Worm (Caenorhabditis elegans) whole organism, L4 larva: ENCODE data around the gene T15B7.8.
A peak's percentile ranks its signal among the peaks of the same experiment; 100 is the strongest.

ENCODE experiments used
- ama-1 ChIP-seq: fragments of 150-350 bp; optimal IDR thresholded peaks from 2 replicates; lab custom pipeline; 2014; ENCODE audit warnings: inconsistent platforms, mixed read lengths
- daf-19 ChIP-seq: fragments of 200-800 bp; sonication (Bioruptor generic); conservative IDR thresholded peaks from 2 replicates; pipeline ENCODE4 v1.3.6; 2022; ENCODE audit warnings: missing genetic modification characterization, missing compliant biosample characterization
- dve-1 ChIP-seq: sonication (generic microtip); optimal IDR thresholded peaks from 2 replicates; lab custom pipeline; 2017; ENCODE audit warnings: antibody characterized with exemption, mild to moderate bottlenecking, missing genetic modification characterization, missing compliant biosample characterization; ENCODE audit not compliant: insufficient read depth
- egl-43 ChIP-seq: fragments of 200-800 bp; sonication (Bioruptor generic); IDR thresholded peaks from 2 replicates; pipeline ENCODE4 v1.3.6; 2022; ENCODE audit warnings: missing genetic modification reagents, missing genetic modification characterization, missing compliant biosample characterization
- fos-1 ChIP-seq: fragments of 150-350 bp; optimal IDR thresholded peaks from 2 replicates; lab custom pipeline; 2014; ENCODE audit warnings: missing biosample characterization, missing genetic modification characterization
- gei-8 ChIP-seq: fragments of 200-800 bp; sonication (Bioruptor generic); optimal IDR thresholded peaks from 2 replicates; lab custom pipeline; 2018; ENCODE audit warnings: mild to moderate bottlenecking, missing genetic modification characterization, missing compliant biosample characterization
- lin-13 ChIP-seq: fragments of 150-350 bp; optimal IDR thresholded peaks from 2 replicates; lab custom pipeline; 2014; ENCODE audit warnings: missing biosample characterization, missing genetic modification reagents, missing genetic modification characterization
- lir-3 ChIP-seq: sonication (generic microtip); optimal IDR thresholded peaks from 2 replicates; lab custom pipeline; 2016; ENCODE audit warnings: mild to moderate bottlenecking, missing genetic modification characterization, missing compliant biosample characterization
- lsy-2 ChIP-seq, 2 experiments: fragments of 150-350 bp in 1 of 2; sonication (generic microtip) in 1 of 2; optimal IDR thresholded peaks; 2 replicates each; lab custom pipeline; 2014 to 2017; ENCODE audit warnings: missing biosample characterization in 2 of 2, missing genetic modification characterization in 2 of 2
- nhr-11 ChIP-seq: fragments of 150-350 bp; optimal IDR thresholded peaks from 2 replicates; lab custom pipeline; 2014; ENCODE audit warnings: missing biosample characterization, missing genetic modification characterization
- nhr-48 ChIP-seq: sonication (generic microtip); optimal IDR thresholded peaks from 2 replicates; lab custom pipeline; 2016; ENCODE audit warnings: mild to moderate bottlenecking, missing genetic modification characterization, missing compliant biosample characterization
- pha-4 ChIP-seq, 2 experiments: fragments of 150-350 bp in 1 of 2; fragments of 200-800 bp in 1 of 2; sonication (Bioruptor generic) in 1 of 2; IDR thresholded peaks in 1 of 2; optimal IDR thresholded peaks in 1 of 2; 2 replicates each; pipeline versions ENCODE4 v1.3.6 to Lab custom; 2014 to 2022; ENCODE audit warnings: missing genetic modification characterization in 2 of 2, missing genetic modification reagents in 2 of 2, missing biosample characterization in 1 of 2, missing compliant biosample characterization in 1 of 2
- set-16 ChIP-seq: fragments of 200-800 bp; sonication (Bioruptor generic); IDR thresholded peaks from 2 replicates; pipeline ENCODE4 v1.3.6; 2022; ENCODE audit warnings: missing genetic modification reagents, missing genetic modification characterization, missing compliant biosample characterization
- unc-62 ChIP-seq, 3 experiments: fragments of 150-350 bp in 1 of 3; sonication (generic microtip); optimal IDR thresholded peaks in 2 of 3; peaks in 1 of 3; 1 replicate in 1 of 3; 2 replicates in 2 of 3; lab custom pipeline; 2014 to 2017; ENCODE audit warnings: missing biosample characterization in 3 of 3, missing genetic modification characterization in 3 of 3, missing genetic modification reagents in 3 of 3, missing genotype in 1 of 3

DNA sequence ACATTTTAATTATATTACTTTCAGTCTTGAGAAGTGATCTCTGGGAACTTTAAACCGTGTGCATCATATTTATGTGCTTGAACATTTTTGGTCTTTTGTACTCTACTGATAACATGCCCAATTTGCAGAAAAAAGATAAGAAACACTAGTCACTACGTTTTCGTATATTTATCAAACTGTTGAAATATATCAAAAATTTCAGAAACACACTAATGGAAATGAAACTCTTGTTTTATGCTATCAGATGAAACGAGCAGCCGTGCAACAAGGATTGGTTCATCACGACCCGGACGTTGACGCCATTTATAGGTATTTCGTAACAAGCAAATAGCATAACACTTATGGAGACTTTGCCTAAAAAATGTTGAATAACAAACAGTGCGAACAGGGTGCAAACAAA is 1.8 kb downstream of the T15B7.8 start:
- TF ChIP-seq egl-43 (GFP tag; lab: Robert Waterston, UW), result no peak
- no peak for TF ChIP-seq dve-1 (tag; lab: Kevin White, UChicago)
- no peak for TF ChIP-seq lsy-2 (tag; optimal IDR thresholded peaks at IDR 0.05; lab: Kevin White, UChicago)
- TF ChIP-seq pha-4 (GFP tag; IDR thresholded peaks at IDR 0.05; lab: Robert Waterston, UW), result no peak
- no peak for TF ChIP-seq pha-4 (tag; optimal IDR thresholded peaks at IDR 0.05; lab: Kevin White, UChicago)
- no peak for TF ChIP-seq nhr-48 (tag; lab: Kevin White, UChicago)
- TF ChIP-seq daf-19 (GFP tag; lab: Robert Waterston, UW), result no peak
- TF ChIP-seq set-16 (GFP tag; lab: Robert Waterston, UW), result no peak
- no peak for TF ChIP-seq fos-1 (tag; lab: Kevin White, UChicago)
- TF ChIP-seq lin-13, result no peak
- TF ChIP-seq unc-62 (GFP tag; optimal IDR thresholded peaks at IDR 0.05 in 1 of 2; lab: Kevin White, UChicago), result peak in 1 of 2 experiments; percentile 81
- TF ChIP-seq unc-62 (tag; optimal IDR thresholded peaks at IDR 0.05; lab: Kevin White, UChicago), result no peak
- TF ChIP-seq gei-8 (GFP tag; lab: Kevin White, UChicago), result no peak
- TF ChIP-seq lir-3, result no peak
- no peak for TF ChIP-seq ama-1
- no peak for TF ChIP-seq nhr-11 (tag; lab: Kevin White, UChicago)
